Fruit fly (Drosophila melanogaster): ENCODE data around the gene trp.

- TF ChIP-seq psq (GFP tag; optimal IDR thresholded peaks at IDR 0.05) (no peak), Hr78 (GFP tag; optimal IDR thresholded peaks at IDR 0.05) (no peak), Myc (optimal IDR thresholded peaks at IDR 0.05) (no peak), CG9705 (GFP tag; optimal IDR thresholded peaks at IDR 0.05) (no peak), jim (GFP tag; optimal IDR thresholded peaks at IDR 0.05) (no peak), Hr83 (GFP tag; optimal IDR thresholded peaks at IDR 0.05; ENCODE audit: poor library complexity, severe bottlenecking) (no peak), Mio (GFP tag; optimal IDR thresholded peaks at IDR 0.05) (no peak), Abd-B (GFP tag; optimal IDR thresholded peaks at IDR 0.05) (no peak), GATAd (GFP tag; optimal IDR thresholded peaks at IDR 0.05) (no peak), Jra (GFP tag; optimal IDR thresholded peaks at IDR 0.05) (no peak), N (GFP tag; optimal IDR thresholded peaks at IDR 0.05) (no peak), lola (GFP tag; optimal IDR thresholded peaks at IDR 0.05) (no peak), dmrt93B (GFP tag; optimal IDR thresholded peaks at IDR 0.05) (no peak), brk (GFP tag; optimal IDR thresholded peaks at IDR 0.05) (no peak)
Measured at dm6 chr3R:29867470-29867869, 52.6 kb downstream of the trp start.

Measured in whole organism, wandering third instar larva.